Worm (Caenorhabditis elegans) whole organism, young adult: ENCODE results near the gene flp-11.
A peak's percentile ranks its signal among the peaks of the same experiment; 100 is the strongest.

Experiments used
- B0019.2 ChIP-seq: fragments of 200-800 bp; sonication (Bioruptor generic); conservative IDR thresholded peaks from 2 replicates; pipeline ENCODE4 v1.3.6; 2022; ENCODE audit warnings: missing genetic modification reagents, missing genetic modification characterization, missing compliant biosample characterization
- B0336.3 ChIP-seq: fragments of 200-800 bp; sonication (Bioruptor generic); IDR thresholded peaks from 2 replicates; pipeline ENCODE4 v1.3.6; 2022; ENCODE audit warnings: missing genetic modification characterization, missing compliant biosample characterization
- F49E8.2 ChIP-seq: sonication (generic microtip); optimal IDR thresholded peaks from 3 replicates; lab custom pipeline; 2017; ENCODE audit warnings: missing genetic modification characterization, mild to moderate bottlenecking, missing compliant biosample characterization, antibody characterized with exemption, moderate library complexity; ENCODE audit not compliant: insufficient read depth
- Y53F4B.3 ChIP-seq: fragments of 200-800 bp; sonication (Bioruptor generic); IDR thresholded peaks from 2 replicates; pipeline ENCODE4 v1.3.6; 2022; ENCODE audit warnings: missing genetic modification reagents, missing genetic modification characterization, missing compliant biosample characterization
- ZK185.1 ChIP-seq: sonication (generic microtip); optimal IDR thresholded peaks from 2 replicates; lab custom pipeline; 2016; ENCODE audit warnings: mild to moderate bottlenecking, missing genetic modification characterization, missing compliant biosample characterization; ENCODE audit not compliant: poor library complexity, severe bottlenecking
- akir-1 ChIP-seq: fragments of 200-800 bp; sonication (Bioruptor generic); optimal IDR thresholded peaks from 2 replicates; lab custom pipeline; 2018; ENCODE audit warnings: mild to moderate bottlenecking, missing genetic modification characterization, moderate library complexity, missing compliant biosample characterization
- atf-7 ChIP-seq: sonication (generic microtip); optimal IDR thresholded peaks from 2 replicates; lab custom pipeline; 2017; ENCODE audit warnings: mild to moderate bottlenecking, missing genetic modification characterization, missing compliant biosample characterization
- attf-5 ChIP-seq: fragments of 200-800 bp; sonication (Bioruptor generic); optimal IDR thresholded peaks from 2 replicates; lab custom pipeline; 2018; ENCODE audit warnings: mild to moderate bottlenecking, missing genetic modification characterization, missing compliant biosample characterization
- ceh-58 ChIP-seq: fragments of 200-800 bp; sonication (Bioruptor generic); IDR thresholded peaks from 2 replicates; pipeline ENCODE4 v1.3.6; 2022; ENCODE audit warnings: missing genetic modification characterization, missing compliant biosample characterization
- chd-7 ChIP-seq: sonication (generic microtip); optimal IDR thresholded peaks from 2 replicates; lab custom pipeline; 2016; ENCODE audit warnings: mild to moderate bottlenecking, missing genetic modification characterization, moderate library complexity, missing compliant biosample characterization
- dox-1 ChIP-seq: fragments of 200-800 bp; sonication (Bioruptor generic); IDR thresholded peaks from 2 replicates; pipeline ENCODE4 v1.3.6; 2022; ENCODE audit warnings: missing genetic modification reagents, missing genetic modification characterization, missing compliant biosample characterization
- efl-1 ChIP-seq: fragments of 150-350 bp; optimal IDR thresholded peaks from 2 replicates; lab custom pipeline; 2014; ENCODE audit warnings: missing biosample characterization, missing genetic modification reagents, missing genetic modification characterization
- egl-18 ChIP-seq: fragments of 200-800 bp; sonication (Bioruptor generic); IDR thresholded peaks from 2 replicates; pipeline ENCODE4 v1.3.6; 2022; ENCODE audit warnings: missing genetic modification reagents, missing genetic modification characterization, missing compliant biosample characterization
- hlh-12 ChIP-seq: sonication (generic microtip); optimal IDR thresholded peaks from 2 replicates; lab custom pipeline; 2016; ENCODE audit warnings: missing genetic modification characterization, missing compliant biosample characterization
- hmg-1.2 ChIP-seq: fragments of 200-800 bp; sonication (Bioruptor generic); IDR thresholded peaks from 2 replicates; pipeline ENCODE4 v1.3.6; 2022; ENCODE audit warnings: missing genetic modification reagents, missing genetic modification characterization, missing compliant biosample characterization
- hmg-20 ChIP-seq: fragments of 200-800 bp; sonication (Bioruptor generic); IDR thresholded peaks from 2 replicates; pipeline ENCODE4 v1.3.6; 2022; ENCODE audit warnings: missing genetic modification reagents, missing genetic modification characterization, missing compliant biosample characterization
- hsf-1 ChIP-seq: fragments of 200-800 bp; sonication (Bioruptor generic); IDR thresholded peaks from 2 replicates; pipeline ENCODE4 v1.3.6; 2022; ENCODE audit warnings: missing genetic modification reagents, missing genetic modification characterization, missing compliant biosample characterization
- lin-26 ChIP-seq: fragments of 200-800 bp; sonication (Bioruptor generic); IDR thresholded peaks from 2 replicates; pipeline ENCODE4 v1.3.6; 2022; ENCODE audit warnings: missing genetic modification reagents, missing genetic modification characterization, missing compliant biosample characterization
- lin-54 ChIP-seq: fragments of 200-800 bp; sonication (Bioruptor generic); optimal IDR thresholded peaks from 2 replicates; lab custom pipeline; 2018; ENCODE audit warnings: mild to moderate bottlenecking, missing genetic modification characterization, missing compliant biosample characterization
- lsl-1 ChIP-seq: fragments of 200-800 bp; sonication (Bioruptor generic); optimal IDR thresholded peaks from 2 replicates; lab custom pipeline; 2018; ENCODE audit warnings: mild to moderate bottlenecking, missing genetic modification characterization, moderate library complexity, missing compliant biosample characterization
- lsy-27 ChIP-seq: sonication (generic microtip); optimal IDR thresholded peaks from 2 replicates; lab custom pipeline; 2017; ENCODE audit warnings: missing genetic modification characterization, mild to moderate bottlenecking, missing compliant biosample characterization, antibody characterized with exemption, missing genotype, borderline replicate concordance; ENCODE audit not compliant: insufficient read depth
- madf-10 ChIP-seq: sonication (generic microtip); optimal IDR thresholded peaks from 2 replicates; lab custom pipeline; 2016; ENCODE audit warnings: mild to moderate bottlenecking, missing genetic modification characterization, missing compliant biosample characterization
- madf-8 ChIP-seq: fragments of 200-800 bp; sonication (Bioruptor generic); conservative IDR thresholded peaks from 2 replicates; pipeline ENCODE4 v1.3.6; 2022; ENCODE audit warnings: missing genetic modification reagents, missing genetic modification characterization, missing compliant biosample characterization
- mcd-1 ChIP-seq: fragments of 200-800 bp; sonication (Bioruptor generic); IDR thresholded peaks from 2 replicates; pipeline ENCODE4 v1.3.6; 2022; ENCODE audit warnings: missing genetic modification reagents, missing genetic modification characterization, missing compliant biosample characterization
- mes-4 ChIP-seq: sonication (generic microtip); optimal IDR thresholded peaks from 2 replicates; lab custom pipeline; 2016; ENCODE audit warnings: missing genotype, missing genetic modification characterization, missing compliant biosample characterization
- mxl-1 ChIP-seq: sonication (generic microtip); optimal IDR thresholded peaks from 2 replicates; lab custom pipeline; 2016; ENCODE audit warnings: missing genetic modification characterization, missing compliant biosample characterization
- nhr-80 ChIP-seq: sonication (generic microtip); optimal IDR thresholded peaks from 2 replicates; lab custom pipeline; 2016; ENCODE audit warnings: missing genetic modification characterization, missing compliant biosample characterization
- nhr-90 ChIP-seq: sonication (generic microtip); optimal IDR thresholded peaks from 2 replicates; lab custom pipeline; 2016; ENCODE audit warnings: missing genotype, mild to moderate bottlenecking, missing genetic modification characterization, missing compliant biosample characterization
- repo-1 ChIP-seq: sonication (generic microtip); optimal IDR thresholded peaks from 2 replicates; lab custom pipeline; 2017; ENCODE audit warnings: mild to moderate bottlenecking, missing genetic modification characterization, missing compliant biosample characterization
- snpc-4 ChIP-seq, 5 experiments: fragments of 150-350 bp in 1 of 5; sonication (generic microtip) in 4 of 5; optimal IDR thresholded peaks; 2 replicates each; lab custom pipeline; 2014 to 2018; ENCODE audit warnings: missing genetic modification characterization in 5 of 5, missing biosample characterization in 3 of 5, antibody characterized with exemption in 2 of 5, mild to moderate bottlenecking in 2 of 5, missing compliant biosample characterization in 2 of 5, missing genotype in 2 of 5, moderate library complexity in 2 of 5, missing genetic modification reagents in 1 of 5
- tbx-9 ChIP-seq: sonication (generic microtip); optimal IDR thresholded peaks from 2 replicates; lab custom pipeline; 2016; ENCODE audit warnings: borderline replicate concordance, missing genetic modification characterization, inconsistent platforms, missing compliant biosample characterization
- zim-3 ChIP-seq: sonication (generic microtip); optimal IDR thresholded peaks from 2 replicates; lab custom pipeline; 2017; ENCODE audit warnings: mild to moderate bottlenecking, missing genetic modification characterization, moderate library complexity, missing compliant biosample characterization
- ztf-18 ChIP-seq: sonication (generic microtip); optimal IDR thresholded peaks from 2 replicates; lab custom pipeline; 2016; ENCODE audit warnings: missing genotype, mild to moderate bottlenecking, missing genetic modification characterization, missing compliant biosample characterization
- ztf-3 ChIP-seq: fragments of 200-800 bp; sonication (Bioruptor generic); optimal IDR thresholded peaks from 2 replicates; lab custom pipeline; 2018; ENCODE audit warnings: mild to moderate bottlenecking, missing genetic modification characterization, missing compliant biosample characterization

flp-11 gene

DNA sequence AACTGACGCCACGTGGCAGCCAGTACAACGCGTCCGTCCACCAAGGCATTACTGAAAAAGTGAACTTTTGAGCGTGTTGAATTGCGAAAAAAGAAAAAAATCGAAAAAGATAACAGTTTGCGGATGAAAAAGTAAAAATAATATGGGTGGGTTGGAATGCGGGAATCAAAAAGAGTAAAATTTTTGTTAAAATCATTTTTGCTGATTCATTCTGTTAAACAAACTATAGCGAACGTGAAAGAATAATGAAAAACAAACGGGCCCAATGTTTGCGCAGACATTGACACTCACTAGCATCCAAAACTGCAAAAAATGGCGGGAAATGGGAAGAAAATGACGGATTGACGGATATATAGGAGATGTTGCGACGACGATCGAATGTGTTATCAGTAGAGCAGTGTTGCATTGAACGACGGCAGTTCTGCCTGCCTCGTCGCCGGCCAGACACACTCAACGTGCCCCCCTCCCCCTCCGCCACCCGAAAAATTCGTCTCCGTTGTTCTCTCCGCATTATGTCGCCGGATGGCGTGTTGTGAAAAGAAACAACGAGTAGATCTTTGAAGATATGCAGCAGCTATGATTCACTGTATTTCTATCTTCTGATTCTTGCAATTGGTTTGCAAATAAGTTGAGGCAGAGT is 21.6 kb upstream of the flp-11 start, which contains the start of gene hyl-2 (continued):
- TF ChIP-seq snpc-4 (GFP tag; optimal IDR thresholded peaks at IDR 0.05; lab: Kevin White, UChicago) (no peak), snpc-4 (tag; optimal IDR thresholded peaks at IDR 0.05; lab: Kevin White, UChicago) (no peak), ceh-58 (no peak), hmg-1.2 (GFP tag; lab: Robert Waterston, UW) (peak; percentile 33; the same call in 1 of the 2 replicates), ztf-3 (no peak)
- TF ChIP-seq, all 124 proteins: peak for 7

DNA sequence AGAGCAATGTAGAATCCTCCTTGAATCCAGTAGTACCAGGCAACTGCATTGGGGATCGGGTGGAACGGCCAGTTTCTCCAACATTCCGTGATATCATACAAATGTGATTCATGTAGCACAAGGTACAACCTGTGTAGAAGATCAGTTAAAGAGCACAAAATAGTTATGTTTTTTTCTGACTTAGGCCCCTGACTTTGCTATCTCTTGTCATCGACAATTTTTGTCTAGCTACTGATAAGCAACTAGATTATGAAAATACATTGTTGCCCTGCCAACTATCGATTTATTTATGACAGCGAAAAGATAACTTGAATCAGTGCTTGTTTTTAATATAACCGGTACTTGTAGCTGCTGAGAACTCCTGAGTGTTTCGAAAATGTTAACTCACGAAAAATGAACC is 20.3 kb upstream of the flp-11 start:
- TF ChIP-seq attf-5 (no peak), nhr-80 (tag; lab: Kevin White, UChicago) (peak; percentile 72), mxl-1 (tag; lab: Kevin White, UChicago) (no peak), hsf-1 (no peak), dox-1 (0 out of 2 replicates have a peak, but pooled peaks have one; percentile 7)

DNA sequence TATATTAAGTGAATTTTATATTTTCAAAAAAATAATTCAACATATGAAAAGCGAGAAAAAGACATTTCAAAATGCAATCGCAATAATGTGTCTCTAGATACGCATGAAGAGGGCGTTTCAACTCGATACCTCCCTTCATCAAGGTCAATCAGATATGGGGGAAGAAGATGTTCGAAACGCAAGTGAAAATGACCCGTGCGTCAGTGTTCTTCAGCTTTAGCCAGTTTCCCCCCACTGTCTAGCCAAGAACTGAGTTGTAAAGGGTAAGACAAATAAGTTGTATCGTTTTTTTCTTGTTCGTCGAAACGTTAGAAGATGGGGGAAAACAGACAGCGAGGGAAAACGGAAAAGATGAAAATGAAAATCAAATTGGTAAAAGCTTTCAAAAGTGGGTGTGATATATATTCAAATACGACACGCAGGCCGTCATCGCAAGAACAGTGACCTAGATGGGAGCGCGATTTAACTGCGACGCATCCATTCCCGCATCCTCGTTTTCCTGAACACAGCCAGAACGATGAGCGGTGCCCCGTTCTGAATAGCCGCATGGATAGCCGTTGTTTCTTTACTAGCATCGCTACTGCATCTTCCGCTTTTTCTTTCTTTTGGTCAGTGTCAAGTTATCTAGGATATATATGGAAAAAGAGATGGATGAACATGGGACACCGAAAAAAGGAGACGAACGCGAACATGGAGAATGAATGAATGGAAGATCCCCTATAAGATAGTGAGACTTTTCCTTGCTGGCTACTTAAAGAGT is 16.9 kb upstream of the flp-11 start:
- TF ChIP-seq lin-54 (GFP tag; lab: Kevin White, UChicago) (no peak), B0019.2 (GFP tag; lab: Robert Waterston, UW) (no peak), hmg-20 (no peak), egl-18 (GFP tag; lab: Robert Waterston, UW) (no peak), efl-1 (GFP tag; lab: Kevin White, UChicago) (no peak), madf-10 (tag; lab: Kevin White, UChicago) (no peak), F49E8.2 (no peak), B0336.3 (GFP tag; lab: Robert Waterston, UW) (no peak), akir-1 (GFP tag; lab: Kevin White, UChicago) (no peak)

DNA sequence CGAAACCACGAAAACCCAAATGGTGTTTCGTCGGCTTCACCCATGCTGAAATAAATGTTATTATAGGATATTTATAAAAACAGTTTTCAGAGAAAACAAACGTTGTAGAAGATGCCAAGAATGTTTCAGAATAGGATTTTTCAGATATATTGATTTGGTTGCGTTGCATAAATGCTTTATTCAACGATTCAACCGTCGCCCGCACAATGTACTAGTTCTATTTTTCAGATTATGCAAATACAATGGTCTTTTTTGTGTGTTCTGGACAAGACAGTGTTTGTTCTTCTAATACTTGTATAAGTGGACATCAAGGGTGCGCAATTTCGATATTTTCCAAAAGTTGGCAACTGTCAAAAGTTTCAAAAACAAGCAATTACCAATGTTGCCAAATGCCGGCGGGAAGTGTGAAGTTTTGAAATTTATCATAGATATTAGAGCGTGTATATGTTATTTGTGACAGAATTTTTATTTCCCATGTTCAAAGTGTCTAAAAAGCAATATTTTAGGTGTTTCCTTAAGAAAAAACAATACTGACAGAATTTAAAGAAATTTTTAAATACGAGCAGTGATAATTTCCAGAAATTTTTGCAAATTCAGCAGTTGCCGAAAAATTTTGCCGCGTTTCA is 13.3 kb upstream of the flp-11 start, which contains the start of gene K02G10.5:
TSS of gene K02G10.5 (minus strand) at position 51 of the 626 bp plus-strand sequence.
- no peak for TF ChIP-seq efl-1 (GFP tag; lab: Kevin White, UChicago)
- no peak for TF ChIP-seq dox-1
- no peak for TF ChIP-seq Y53F4B.3 (GFP tag; lab: Robert Waterston, UW)
- no peak for TF ChIP-seq lin-26 (GFP tag; lab: Robert Waterston, UW)
- no peak for TF ChIP-seq lsy-27
- TF ChIP-seq egl-18 (GFP tag; lab: Robert Waterston, UW), result no peak
- TF ChIP-seq mxl-1 (tag; lab: Kevin White, UChicago), result no peak
- TF ChIP-seq hlh-12 (tag; lab: Kevin White, UChicago), result no peak
- TF ChIP-seq ztf-18 (tag; lab: Kevin White, UChicago), result no peak
- no peak for TF ChIP-seq mcd-1 (GFP tag; lab: Robert Waterston, UW)
- no peak for TF ChIP-seq tbx-9 (tag; lab: Kevin White, UChicago)
- no peak for TF ChIP-seq ZK185.1
- no peak for TF ChIP-seq zim-3
- no peak for TF ChIP-seq madf-8
- no peak for TF ChIP-seq lsl-1 (GFP tag; lab: Kevin White, UChicago)
- no peak for TF ChIP-seq chd-7 (tag; lab: Kevin White, UChicago)
- TF ChIP-seq repo-1 (tag; lab: Kevin White, UChicago), result no peak
- no peak for TF ChIP-seq mes-4 (tag; lab: Kevin White, UChicago)
- no peak for TF ChIP-seq atf-7
- no peak for TF ChIP-seq nhr-90 (tag; lab: Kevin White, UChicago)
